Worm (Caenorhabditis elegans) whole organism, young adult: ENCODE results near the gene T19C4.24.
A peak's percentile ranks its signal among the peaks of the same experiment; 100 is the strongest.

Experiments
- C06A6.2 ChIP-seq: fragments of 200-800 bp; sonication (Bioruptor generic); conservative IDR thresholded peaks from 2 replicates; pipeline ENCODE4 v1.3.6; 2022; ENCODE audit warnings: missing genetic modification characterization, missing compliant biosample characterization
- D2030.7 ChIP-seq: fragments of 200-800 bp; sonication (Bioruptor generic); IDR thresholded peaks from 2 replicates; pipeline ENCODE4 v1.3.6; 2022; ENCODE audit warnings: missing genetic modification reagents, missing genetic modification characterization, missing compliant biosample characterization
- F10E7.11 ChIP-seq: sonication (generic microtip); optimal IDR thresholded peaks from 2 replicates; lab custom pipeline; 2017; ENCODE audit warnings: mild to moderate bottlenecking, missing genetic modification characterization, moderate library complexity, missing compliant biosample characterization
- T26A5.8 ChIP-seq: sonication (generic microtip); optimal IDR thresholded peaks from 2 replicates; lab custom pipeline; 2016; ENCODE audit warnings: missing genetic modification characterization, missing compliant biosample characterization
- Y56A3A.18 ChIP-seq: fragments of 200-800 bp; sonication (Bioruptor generic); IDR thresholded peaks from 2 replicates; pipeline ENCODE4 v1.3.6; 2022; ENCODE audit warnings: missing genetic modification reagents, missing genetic modification characterization, missing compliant biosample characterization
- Y67H2A.10 ChIP-seq: fragments of 200-800 bp; sonication (Bioruptor generic); conservative IDR thresholded peaks from 2 replicates; pipeline ENCODE4 v1.3.6; 2022; ENCODE audit warnings: missing genetic modification reagents, missing genetic modification characterization, missing compliant biosample characterization
- Y79H2A.3 ChIP-seq: fragments of 200-800 bp; sonication (Bioruptor generic); conservative IDR thresholded peaks from 2 replicates; pipeline ENCODE4 v1.3.6; 2022; ENCODE audit warnings: missing genetic modification reagents, missing genetic modification characterization, missing compliant biosample characterization
- Y95B8A.8 ChIP-seq: fragments of 200-800 bp; sonication (Bioruptor generic); IDR thresholded peaks from 2 replicates; pipeline ENCODE4 v1.3.6; 2022; ENCODE audit warnings: missing genetic modification reagents, missing genetic modification characterization, missing compliant biosample characterization
- ZK185.1 ChIP-seq: sonication (generic microtip); optimal IDR thresholded peaks from 2 replicates; lab custom pipeline; 2016; ENCODE audit warnings: mild to moderate bottlenecking, missing genetic modification characterization, missing compliant biosample characterization; ENCODE audit not compliant: poor library complexity, severe bottlenecking
- atf-7 ChIP-seq: sonication (generic microtip); optimal IDR thresholded peaks from 2 replicates; lab custom pipeline; 2017; ENCODE audit warnings: mild to moderate bottlenecking, missing genetic modification characterization, missing compliant biosample characterization
- attf-3 ChIP-seq: fragments of 200-800 bp; sonication (Bioruptor generic); conservative IDR thresholded peaks from 2 replicates; pipeline ENCODE4 v1.3.6; 2022; ENCODE audit warnings: missing genetic modification reagents, missing genetic modification characterization, missing compliant biosample characterization
- attf-5 ChIP-seq: fragments of 200-800 bp; sonication (Bioruptor generic); optimal IDR thresholded peaks from 2 replicates; lab custom pipeline; 2018; ENCODE audit warnings: mild to moderate bottlenecking, missing genetic modification characterization, missing compliant biosample characterization
- bed-1 ChIP-seq: fragments of 200-800 bp; sonication (Bioruptor generic); IDR thresholded peaks from 2 replicates; pipeline ENCODE4 v1.3.6; 2022; ENCODE audit warnings: missing genetic modification reagents, missing genetic modification characterization, missing compliant biosample characterization
- cebp-1 ChIP-seq, 2 experiments: fragments of 200-800 bp in 1 of 2; sonication (Bioruptor generic) in 1 of 2; sonication (generic microtip) in 1 of 2; IDR thresholded peaks in 1 of 2; optimal IDR thresholded peaks in 1 of 2; 2 replicates each; pipeline versions ENCODE4 v1.3.6 to Lab custom; 2017 to 2022; ENCODE audit warnings: missing compliant biosample characterization in 2 of 2, missing genetic modification characterization in 2 of 2, mild to moderate bottlenecking in 1 of 2, missing genetic modification reagents in 1 of 2, moderate library complexity in 1 of 2
- ceh-91 ChIP-seq: fragments of 200-800 bp; sonication (Bioruptor generic); IDR thresholded peaks from 2 replicates; pipeline ENCODE4 v1.3.6; 2022; ENCODE audit warnings: missing genetic modification reagents, missing genetic modification characterization, missing compliant biosample characterization
- dpff-1 ChIP-seq: sonication (generic microtip); optimal IDR thresholded peaks from 2 replicates; lab custom pipeline; 2017; ENCODE audit warnings: mild to moderate bottlenecking, missing genetic modification characterization, missing compliant biosample characterization
- egrh-3 ChIP-seq: fragments of 200-800 bp; sonication (Bioruptor generic); IDR thresholded peaks from 2 replicates; pipeline ENCODE4 v1.3.6; 2022; ENCODE audit warnings: missing genetic modification reagents, missing genetic modification characterization, missing compliant biosample characterization
- him-1 ChIP-seq: sonication (generic microtip); optimal IDR thresholded peaks from 2 replicates; lab custom pipeline; 2016; ENCODE audit warnings: missing genotype, missing genetic modification reagents, missing genetic modification characterization, missing compliant biosample characterization
- hmg-1.2 ChIP-seq: fragments of 200-800 bp; sonication (Bioruptor generic); IDR thresholded peaks from 2 replicates; pipeline ENCODE4 v1.3.6; 2022; ENCODE audit warnings: missing genetic modification reagents, missing genetic modification characterization, missing compliant biosample characterization
- hmg-20 ChIP-seq: fragments of 200-800 bp; sonication (Bioruptor generic); IDR thresholded peaks from 2 replicates; pipeline ENCODE4 v1.3.6; 2022; ENCODE audit warnings: missing genetic modification reagents, missing genetic modification characterization, missing compliant biosample characterization
- hrde-1 ChIP-seq: sonication (generic microtip); optimal IDR thresholded peaks from 2 replicates; lab custom pipeline; 2016; ENCODE audit warnings: missing genetic modification characterization, mild to moderate bottlenecking, missing compliant biosample characterization, moderate library complexity, missing genotype, missing genetic modification reagents, borderline replicate concordance
- hsf-1 ChIP-seq: fragments of 200-800 bp; sonication (Bioruptor generic); IDR thresholded peaks from 2 replicates; pipeline ENCODE4 v1.3.6; 2022; ENCODE audit warnings: missing genetic modification reagents, missing genetic modification characterization, missing compliant biosample characterization
- lin-26 ChIP-seq: fragments of 200-800 bp; sonication (Bioruptor generic); IDR thresholded peaks from 2 replicates; pipeline ENCODE4 v1.3.6; 2022; ENCODE audit warnings: missing genetic modification reagents, missing genetic modification characterization, missing compliant biosample characterization
- lin-35 ChIP-seq, 3 experiments: fragments of 150-350 bp in 2 of 3; sonication (generic microtip) in 1 of 3; optimal IDR thresholded peaks; 2 replicates each; lab custom pipeline; 2014 to 2018; ENCODE audit warnings: missing biosample characterization in 3 of 3, missing genetic modification characterization in 3 of 3, missing genetic modification reagents in 3 of 3
- lin-40 ChIP-seq: sonication (generic microtip); optimal IDR thresholded peaks from 2 replicates; lab custom pipeline; 2016; ENCODE audit warnings: missing genetic modification characterization, mild to moderate bottlenecking, missing compliant biosample characterization, missing genotype, missing genetic modification reagents
- lin-54 ChIP-seq: fragments of 200-800 bp; sonication (Bioruptor generic); optimal IDR thresholded peaks from 2 replicates; lab custom pipeline; 2018; ENCODE audit warnings: mild to moderate bottlenecking, missing genetic modification characterization, missing compliant biosample characterization
- lsl-1 ChIP-seq: fragments of 200-800 bp; sonication (Bioruptor generic); optimal IDR thresholded peaks from 2 replicates; lab custom pipeline; 2018; ENCODE audit warnings: mild to moderate bottlenecking, missing genetic modification characterization, moderate library complexity, missing compliant biosample characterization
- madf-3 ChIP-seq: fragments of 200-800 bp; sonication (Bioruptor generic); IDR thresholded peaks from 2 replicates; pipeline ENCODE4 v1.3.6; 2022; ENCODE audit warnings: missing genetic modification reagents, missing genetic modification characterization, missing compliant biosample characterization
- mel-28 ChIP-seq: sonication (generic microtip); optimal IDR thresholded peaks from 2 replicates; lab custom pipeline; 2016; ENCODE audit warnings: borderline replicate concordance, mild to moderate bottlenecking, missing genetic modification characterization, missing compliant biosample characterization
- mes-4 ChIP-seq: sonication (generic microtip); optimal IDR thresholded peaks from 2 replicates; lab custom pipeline; 2016; ENCODE audit warnings: missing genotype, missing genetic modification characterization, missing compliant biosample characterization
- nfya-2 ChIP-seq: fragments of 200-800 bp; sonication (Bioruptor generic); IDR thresholded peaks from 2 replicates; pipeline ENCODE4 v1.3.6; 2022; ENCODE audit warnings: missing genetic modification reagents, missing genetic modification characterization, missing compliant biosample characterization
- nfyb-1 ChIP-seq: fragments of 200-800 bp; sonication (Bioruptor generic); IDR thresholded peaks from 2 replicates; pipeline ENCODE4 v1.3.6; 2022; ENCODE audit warnings: missing genetic modification reagents, missing genetic modification characterization, missing compliant biosample characterization
- repo-1 ChIP-seq: sonication (generic microtip); optimal IDR thresholded peaks from 2 replicates; lab custom pipeline; 2017; ENCODE audit warnings: mild to moderate bottlenecking, missing genetic modification characterization, missing compliant biosample characterization
- rpc-1 ChIP-seq, 2 experiments: fragments of 150-350 bp in 1 of 2; sonication (generic microtip) in 1 of 2; optimal IDR thresholded peaks; 2 replicates each; lab custom pipeline; 2014 to 2018; ENCODE audit warnings: missing biosample characterization in 1 of 2, missing genetic modification characterization in 1 of 2, missing genetic modification reagents in 1 of 2, missing genotype in 1 of 2
- sdz-38 ChIP-seq: sonication (generic microtip); optimal IDR thresholded peaks from 2 replicates; lab custom pipeline; 2016; ENCODE audit warnings: missing genotype, missing genetic modification characterization, missing compliant biosample characterization
- snpc-1.3 ChIP-seq: sonication (generic microtip); optimal IDR thresholded peaks from 2 replicates; lab custom pipeline; 2017; ENCODE audit warnings: missing genetic modification characterization, mild to moderate bottlenecking, missing compliant biosample characterization, antibody characterized with exemption, moderate library complexity, missing genotype, missing genetic modification reagents; ENCODE audit not compliant: insufficient read depth
- snpc-3.4 ChIP-seq: sonication (generic microtip); optimal IDR thresholded peaks from 2 replicates; lab custom pipeline; 2017; ENCODE audit warnings: missing genetic modification characterization, mild to moderate bottlenecking, missing compliant biosample characterization, antibody characterized with exemption, moderate library complexity, missing genotype, missing genetic modification reagents
- snpc-4 ChIP-seq, 5 experiments: fragments of 150-350 bp in 1 of 5; sonication (generic microtip) in 4 of 5; optimal IDR thresholded peaks; 2 replicates each; lab custom pipeline; 2014 to 2018; ENCODE audit warnings: missing genetic modification characterization in 5 of 5, missing biosample characterization in 3 of 5, antibody characterized with exemption in 2 of 5, mild to moderate bottlenecking in 2 of 5, missing compliant biosample characterization in 2 of 5, missing genotype in 2 of 5, moderate library complexity in 2 of 5, missing genetic modification reagents in 1 of 5
- somi-1 ChIP-seq: fragments of 200-800 bp; sonication (Bioruptor generic); optimal IDR thresholded peaks from 2 replicates; lab custom pipeline; 2018; ENCODE audit warnings: mild to moderate bottlenecking, missing genetic modification characterization, missing compliant biosample characterization
- tbp1 ChIP-seq: fragments of 200-800 bp; sonication (Bioruptor generic); optimal IDR thresholded peaks from 2 replicates; lab custom pipeline; 2018; ENCODE audit warnings: mild to moderate bottlenecking, missing genetic modification characterization, missing compliant biosample characterization
- tbx-9 ChIP-seq: sonication (generic microtip); optimal IDR thresholded peaks from 2 replicates; lab custom pipeline; 2016; ENCODE audit warnings: borderline replicate concordance, missing genetic modification characterization, inconsistent platforms, missing compliant biosample characterization
- ztf-18 ChIP-seq: sonication (generic microtip); optimal IDR thresholded peaks from 2 replicates; lab custom pipeline; 2016; ENCODE audit warnings: missing genotype, mild to moderate bottlenecking, missing genetic modification characterization, missing compliant biosample characterization
- ztf-22 ChIP-seq: fragments of 200-800 bp; sonication (Bioruptor generic); optimal IDR thresholded peaks from 2 replicates; lab custom pipeline; 2018; ENCODE audit warnings: mild to moderate bottlenecking, missing genetic modification characterization, moderate library complexity, missing compliant biosample characterization

Gene T19C4.24

DNA sequence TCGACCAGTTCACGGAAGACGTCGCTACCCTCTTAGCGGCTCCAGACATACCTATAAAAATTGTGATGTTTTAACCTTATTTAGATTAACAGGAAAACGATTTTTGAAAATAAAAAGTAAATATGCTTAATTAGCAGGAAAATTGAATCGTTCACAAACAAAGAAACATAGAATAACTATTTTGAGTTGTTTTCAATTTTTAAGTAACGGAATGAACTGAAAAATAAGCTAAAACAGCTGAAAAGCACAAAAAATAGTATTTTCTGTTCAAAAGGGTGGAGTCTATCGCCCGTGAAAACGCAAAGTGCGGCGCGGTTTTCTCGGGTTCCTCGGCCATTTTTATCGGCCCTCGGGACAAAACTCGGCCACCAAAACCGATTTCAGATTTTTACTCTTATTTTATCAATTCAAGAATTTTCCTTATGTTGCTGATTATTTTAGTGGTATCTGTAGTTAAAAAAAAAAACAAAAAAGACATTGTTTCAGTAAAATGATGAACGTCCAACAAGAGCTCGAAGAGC lies 22.9 kb downstream of the T19C4.24 start, which contains the start of the genes atp-5 and lmtr-3 (continued):
- no peak for TF ChIP-seq sdz-38 (tag; lab: Kevin White, UChicago)
- TF ChIP-seq cebp-1 (GFP tag; IDR thresholded peaks at IDR 0.05; lab: Robert Waterston, UW): peak; percentile 64
- TF ChIP-seq cebp-1 (tag; optimal IDR thresholded peaks at IDR 0.05; lab: Kevin White, UChicago): peak; percentile 63
- TF ChIP-seq Y79H2A.3: peak; percentile 74; the same call in 1 of the 2 replicates
- peak; percentile 4 for TF ChIP-seq somi-1 (GFP tag; lab: Kevin White, UChicago)
- TF ChIP-seq egrh-3 (GFP tag; lab: Robert Waterston, UW): peak; percentile 67
- TF ChIP-seq ztf-18 (tag; lab: Kevin White, UChicago): peak; percentile 48
- no peak for TF ChIP-seq atf-7 (tag; lab: Kevin White, UChicago)
- no peak for TF ChIP-seq nfyb-1 (GFP tag; lab: Robert Waterston, UW)
- TF ChIP-seq hmg-20 (GFP tag; lab: Robert Waterston, UW): 0 out of 2 replicates have a peak, but pooled peaks have one; percentile 28
- TF ChIP-seq bed-1 (GFP tag; lab: Robert Waterston, UW): no peak
- TF ChIP-seq rpc-1 (optimal IDR thresholded peaks at IDR 0.05; lab: Kevin White, UChicago): peak; percentile 16
- no peak for TF ChIP-seq rpc-1 (tag; optimal IDR thresholded peaks at IDR 0.05; lab: Kevin White, UChicago)
- peak; percentile 63; the same call in 1 of the 2 replicates for TF ChIP-seq attf-3 (GFP tag; lab: Robert Waterston, UW)
- 0 out of 2 replicates have a peak, but pooled peaks have one; percentile 58 for TF ChIP-seq madf-3 (GFP tag; lab: Robert Waterston, UW)
- TF ChIP-seq lin-40: peak; percentile 28
- TF ChIP-seq snpc-3.4 (tag; lab: Kevin White, UChicago): peak; percentile 36
- TF ChIP-seq lsl-1 (GFP tag; lab: Kevin White, UChicago): peak; percentile 51
- peak; percentile 29 for TF ChIP-seq snpc-4 (GFP tag; optimal IDR thresholded peaks at IDR 0.05; lab: Kevin White, UChicago)
- peak; percentile 7 to 62 (median 49) for TF ChIP-seq snpc-4 (tag; optimal IDR thresholded peaks at IDR 0.05; lab: Kevin White, UChicago)
- TF ChIP-seq ceh-91 (GFP tag; lab: Robert Waterston, UW): peak; percentile 56
- no peak for TF ChIP-seq nfya-2 (GFP tag; lab: Robert Waterston, UW)
- peak in 1 of 3 experiments; percentile 24 for TF ChIP-seq lin-35 (GFP tag; optimal IDR thresholded peaks at IDR 0.05; lab: Kevin White, UChicago)
- TF ChIP-seq tbp1 (GFP tag; lab: Kevin White, UChicago): peak; percentile 47
- TF ChIP-seq lin-26 (GFP tag; lab: Robert Waterston, UW): peak; percentile 33; the same call in 1 of the 2 replicates
- peak; percentile 91 for TF ChIP-seq attf-5
- TF ChIP-seq him-1 (tag; lab: Kevin White, UChicago): peak; percentile 4
- 0 out of 2 replicates have a peak, but pooled peaks have one; percentile 22 for TF ChIP-seq C06A6.2 (GFP tag; lab: Robert Waterston, UW)
- no peak for TF ChIP-seq mes-4 (tag; lab: Kevin White, UChicago)
- peak; percentile 85 for TF ChIP-seq D2030.7 (GFP tag; lab: Robert Waterston, UW)

ce11 chrV:11122466-11122865 lies 24.3 kb downstream of the T19C4.24 start, which contains the start of gene mboa-2:
Gene mboa-2, minus strand, starts transcription at chrV:11122493.
- no peak for TF ChIP-seq Y67H2A.10 (GFP tag; lab: Robert Waterston, UW)
- no peak for TF ChIP-seq mel-28 (tag; lab: Kevin White, UChicago)
- peak; percentile 1 for TF ChIP-seq lin-54 (GFP tag; lab: Kevin White, UChicago)
- 0 out of 2 replicates have a peak, but pooled peaks have one; percentile 24 for TF ChIP-seq Y95B8A.8 (GFP tag; lab: Robert Waterston, UW)
- no peak for TF ChIP-seq lin-26 (GFP tag; lab: Robert Waterston, UW)
- peak; percentile 77 for TF ChIP-seq repo-1 (tag; lab: Kevin White, UChicago)
- TF ChIP-seq F10E7.11: peak; percentile 29
- TF ChIP-seq hmg-1.2: peak; percentile 40
- 0 out of 2 replicates have a peak, but pooled peaks have one; percentile 52 for TF ChIP-seq Y56A3A.18 (GFP tag; lab: Robert Waterston, UW)
- TF ChIP-seq lin-35 (GFP tag; optimal IDR thresholded peaks at IDR 0.05; lab: Kevin White, UChicago): peak in 1 of 3 experiments; percentile 48
- no peak for TF ChIP-seq T26A5.8 (tag; lab: Kevin White, UChicago)
- no peak for TF ChIP-seq Y79H2A.3
- TF ChIP-seq snpc-1.3 (tag; lab: Kevin White, UChicago): peak; percentile 22
- TF ChIP-seq ztf-22 (GFP tag; lab: Kevin White, UChicago): no peak
- TF ChIP-seq ZK185.1 (tag; lab: Kevin White, UChicago): peak; percentile 5
- TF ChIP-seq dpff-1 (tag; lab: Kevin White, UChicago): peak; percentile 45
- 0 out of 2 replicates have a peak, but pooled peaks have one; percentile 47 for TF ChIP-seq hsf-1 (GFP tag; lab: Robert Waterston, UW)
- TF ChIP-seq tbx-9: no peak
- TF ChIP-seq hrde-1 (tag; lab: Kevin White, UChicago): peak; percentile 57
- TF ChIP-seq somi-1 (GFP tag; lab: Kevin White, UChicago): peak; percentile 36
- peak; percentile 53 for TF ChIP-seq lin-40
